Fruit fly (Drosophila melanogaster): ENCODE results near the gene Apl.

Apl gene

dm6 chr3L:16582678-16583315 lies 12.2 kb upstream of the Apl start, which contains the start of gene Rpn12 (continued):
- TF ChIP-seq croc (GFP tag; conservative IDR thresholded peaks at IDR 0.05) (no peak), Hr78 (GFP tag; optimal IDR thresholded peaks at IDR 0.05) (no peak), CG6854 (GFP tag; optimal IDR thresholded peaks at IDR 0.05) (no peak), Hr3 (GFP tag; optimal IDR thresholded peaks at IDR 0.05) (peak; percentile 5), CG1792 (GFP tag; optimal IDR thresholded peaks at IDR 0.05) (peak; percentile 37), NK7.1 (GFP tag; optimal IDR thresholded peaks at IDR 0.05) (no peak), CG17912 (GFP tag; optimal IDR thresholded peaks at IDR 0.05) (no peak), sna (GFP tag; IDR thresholded peaks at IDR 0.05; ENCODE audit: partially characterized antibody) (peak; percentile 86), PHDP (tag; optimal IDR thresholded peaks at IDR 0.05) (peak; percentile 36), CG7839 (tag; optimal IDR thresholded peaks at IDR 0.05) (peak; percentile 17), CG7357 (GFP tag; IDR thresholded peaks at IDR 0.05) (no peak), CG3065 (GFP tag; optimal IDR thresholded peaks at IDR 0.05) (no peak), BEAF-32 (GFP tag; optimal IDR thresholded peaks at IDR 0.05) (peak; percentile 79), CG31224 (GFP tag; IDR thresholded peaks at IDR 0.05) (no peak), ttk (GFP tag; IDR thresholded peaks at IDR 0.05) (no peak), tio (GFP tag; optimal IDR thresholded peaks at IDR 0.05) (no peak), seq (GFP tag; IDR thresholded peaks at IDR 0.05) (no peak), aop (GFP tag; IDR thresholded peaks at IDR 0.05) (no peak), CG4404 (GFP tag; IDR thresholded peaks at IDR 0.05) (no peak), crc (GFP tag; optimal IDR thresholded peaks at IDR 0.05) (no peak), Trl (optimal IDR thresholded peaks at IDR 0.05) (no peak), Trl (GFP tag; optimal IDR thresholded peaks at IDR 0.05) (no peak), Blimp-1 (GFP tag; optimal IDR thresholded peaks at IDR 0.05) (peak; percentile 53), her (GFP tag; optimal IDR thresholded peaks at IDR 0.05) (peak; percentile 35), Med (GFP tag) (peak; percentile 76), CG1647 (GFP tag; optimal IDR thresholded peaks at IDR 0.05) (no peak), fu2 (GFP tag; optimal IDR thresholded peaks at IDR 0.05) (peak; percentile 24), CG3995 (GFP tag; optimal IDR thresholded peaks at IDR 0.05) (peak; percentile 70), kah (GFP tag; optimal IDR thresholded peaks at IDR 0.05) (no peak), CG11247 (GFP tag; IDR thresholded peaks at IDR 0.05) (0 out of 2 replicates have a peak, but pooled peaks have one; percentile 22), CG14441 (GFP tag; IDR thresholded peaks at IDR 0.05) (no peak), Sry-δ (GFP tag; optimal IDR thresholded peaks at IDR 0.05) (peak; percentile 90), schlank (tag; optimal IDR thresholded peaks at IDR 0.05) (no peak), twi (tag; optimal IDR thresholded peaks at IDR 0.05) (no peak), CG12744 (GFP tag; optimal IDR thresholded peaks at IDR 0.05) (no peak), ase (GFP tag; IDR thresholded peaks at IDR 0.05) (no peak), ind (GFP tag; optimal IDR thresholded peaks at IDR 0.05) (peak; percentile 37), CG9797 (GFP tag; optimal IDR thresholded peaks at IDR 0.05) (no peak), lmd (GFP tag; IDR thresholded peaks at IDR 0.05) (no peak), pho (GFP tag; optimal IDR thresholded peaks at IDR 0.05) (peak; percentile 48), CG8290 (GFP tag; optimal IDR thresholded peaks at IDR 0.05) (peak; percentile 28), CG8290 (tag; optimal IDR thresholded peaks at IDR 0.05) (peak in 1 of 2 experiments; percentile 52), CG11723 (GFP tag; optimal IDR thresholded peaks at IDR 0.05) (no peak), CG18764 (GFP tag; optimal IDR thresholded peaks at IDR 0.05) (no peak), Mrtf (GFP tag; IDR thresholded peaks at IDR 0.05) (no peak), chif (GFP tag; optimal IDR thresholded peaks at IDR 0.05) (no peak), HmgD (GFP tag; optimal IDR thresholded peaks at IDR 0.05) (no peak), jing (GFP tag; optimal IDR thresholded peaks at IDR 0.05) (no peak), onecut (GFP tag; IDR thresholded peaks at IDR 0.05) (no peak), CG13624 (GFP tag; optimal IDR thresholded peaks at IDR 0.05) (peak; percentile 43), Nf-YA (GFP tag; IDR thresholded peaks at IDR 0.05) (no peak), vvl (GFP tag; IDR thresholded peaks at IDR 0.05) (peak; percentile 68)

All from whole organism, embryonic.